Worm (Caenorhabditis elegans) whole organism, L1 larva: ENCODE measurements around the gene M163.9.

Experiments
- aly-2 ChIP-seq: fragments of 150-350 bp; optimal IDR thresholded peaks from 2 replicates; lab custom pipeline; 2014; ENCODE audit warnings: missing biosample characterization, missing genetic modification characterization
- dpl-1 ChIP-seq, 3 experiments: fragments of 150-350 bp in 2 of 3; sonication (generic microtip) in 1 of 3; optimal IDR thresholded peaks; 2 replicates each; lab custom pipeline; 2014 to 2017; ENCODE audit warnings: missing biosample characterization in 3 of 3, missing genetic modification characterization in 3 of 3, missing genetic modification reagents in 3 of 3
- efl-1 ChIP-seq, 4 experiments: fragments of 150-350 bp; optimal IDR thresholded peaks in 3 of 4; peaks in 1 of 4; 1 replicate in 1 of 4; 2 replicates in 3 of 4; lab custom pipeline; 2014; ENCODE audit warnings: missing biosample characterization in 2 of 4, missing genetic modification characterization in 2 of 4, missing genetic modification reagents in 2 of 4
- lin-13 ChIP-seq: fragments of 150-350 bp; optimal IDR thresholded peaks from 2 replicates; lab custom pipeline; 2014; ENCODE audit warnings: missing biosample characterization, missing genetic modification reagents, missing genetic modification characterization
- lin-39 ChIP-seq: fragments of 150-350 bp; optimal IDR thresholded peaks from 2 replicates; lab custom pipeline; 2014; ENCODE audit warnings: missing biosample characterization, missing genetic modification reagents, missing genetic modification characterization
- mdl-1 ChIP-seq, 2 experiments: fragments of 150-350 bp; optimal IDR thresholded peaks; 2 replicates each; lab custom pipeline; 2014 to 2017; ENCODE audit warnings: missing biosample characterization in 2 of 2, missing genetic modification characterization in 2 of 2, inconsistent platforms in 1 of 2
- mep-1 ChIP-seq: fragments of 150-350 bp; optimal IDR thresholded peaks from 2 replicates; lab custom pipeline; 2014; ENCODE audit warnings: missing biosample characterization, missing genetic modification characterization
- nhr-11 ChIP-seq: fragments of 150-350 bp; optimal IDR thresholded peaks from 2 replicates; lab custom pipeline; 2014; ENCODE audit warnings: missing biosample characterization, missing genetic modification characterization
- nhr-237 ChIP-seq: fragments of 150-350 bp; optimal IDR thresholded peaks from 2 replicates; lab custom pipeline; 2014; ENCODE audit warnings: missing biosample characterization, missing genetic modification characterization
- pag-3 ChIP-seq: sonication (generic microtip); optimal IDR thresholded peaks from 2 replicates; lab custom pipeline; 2017; ENCODE audit warnings: missing genetic modification characterization, mild to moderate bottlenecking, missing compliant biosample characterization, antibody characterized with exemption, borderline replicate concordance; ENCODE audit not compliant: insufficient read depth
- snpc-4 ChIP-seq: fragments of 150-350 bp; optimal IDR thresholded peaks from 2 replicates; lab custom pipeline; 2014; ENCODE audit warnings: missing biosample characterization, missing genetic modification characterization
- ztf-11 ChIP-seq, 2 experiments: sonication (generic microtip); optimal IDR thresholded peaks; 2 replicates each; lab custom pipeline; 2016 to 2017; ENCODE audit warnings: missing genetic modification characterization in 2 of 2, missing biosample characterization in 1 of 2, missing compliant biosample characterization in 1 of 2

DNA sequence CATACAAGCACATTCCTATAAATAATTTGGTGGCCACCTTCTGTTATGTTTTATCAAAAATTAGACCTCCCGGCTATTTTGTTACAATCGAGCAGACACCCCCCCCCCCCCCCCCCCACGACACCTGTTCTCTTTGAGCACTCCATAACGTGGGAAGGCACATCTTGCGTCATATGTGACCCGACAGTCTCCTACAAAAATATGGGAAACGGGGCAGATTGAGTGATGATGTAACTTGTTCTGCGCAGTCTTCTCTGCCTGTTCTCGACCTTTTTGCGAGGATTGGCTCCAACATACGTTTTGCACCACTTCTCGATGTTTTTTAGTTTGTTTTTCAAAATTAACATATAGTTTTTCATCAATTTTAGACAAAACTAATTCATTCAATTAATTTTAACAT lies 21.9 kb upstream of the M163.9 start:
- no peak for TF ChIP-seq nhr-11 (tag; lab: Kevin White, UChicago)
- no peak for TF ChIP-seq aly-2 (tag; lab: Kevin White, UChicago)
- TF ChIP-seq ztf-11 (tag; optimal IDR thresholded peaks at IDR 0.05; lab: Kevin White, UChicago): no peak
- TF ChIP-seq nhr-237 (tag; lab: Kevin White, UChicago): no peak
- no peak for TF ChIP-seq snpc-4 (tag; lab: Kevin White, UChicago)
- no peak for TF ChIP-seq mdl-1 (tag; optimal IDR thresholded peaks at IDR 0.05; lab: Kevin White, UChicago)
- TF ChIP-seq pag-3 (tag; lab: Kevin White, UChicago): no peak
- no peak for TF ChIP-seq dpl-1 (GFP tag; optimal IDR thresholded peaks at IDR 0.05; lab: Kevin White, UChicago)
- no peak for TF ChIP-seq efl-1 (optimal IDR thresholded peaks at IDR 0.05; lab: Kevin White, UChicago)
- TF ChIP-seq efl-1 (GFP tag; optimal IDR thresholded peaks at IDR 0.05 in 1 of 2; lab: Kevin White, UChicago): no peak
- no peak for TF ChIP-seq lin-39 (tag; lab: Kevin White, UChicago)
- TF ChIP-seq lin-13 (GFP tag; lab: Kevin White, UChicago): no peak
- TF ChIP-seq mep-1 (tag; lab: Kevin White, UChicago): no peak
